Worm (Caenorhabditis elegans) whole organism, mixed stage, embryonic: ENCODE measurements around the gene eef-1G.

Experiments
- M03D4.4 ChIP-seq: sonication (generic microtip); optimal IDR thresholded peaks from 2 replicates; lab custom pipeline; 2017; ENCODE audit warnings: mild to moderate bottlenecking, missing genetic modification characterization, missing compliant biosample characterization
- bed-3 ChIP-seq: fragments of 200-800 bp; sonication (Bioruptor generic); optimal IDR thresholded peaks from 3 replicates; lab custom pipeline; 2018; ENCODE audit warnings: mild to moderate bottlenecking, missing genetic modification characterization, moderate library complexity, missing compliant biosample characterization
- ceh-39 ChIP-seq: fragments of 150-350 bp; optimal IDR thresholded peaks from 2 replicates; lab custom pipeline; 2014; ENCODE audit warnings: missing biosample characterization, missing genetic modification characterization
- ceh-43 ChIP-seq: fragments of 200-800 bp; sonication (Bioruptor generic); optimal IDR thresholded peaks from 2 replicates; lab custom pipeline; 2018; ENCODE audit warnings: mild to moderate bottlenecking, missing genetic modification characterization, moderate library complexity, missing compliant biosample characterization
- ceh-83 ChIP-seq: fragments of 200-800 bp; sonication (Bioruptor generic); optimal IDR thresholded peaks from 2 replicates; lab custom pipeline; 2018; ENCODE audit warnings: mild to moderate bottlenecking, missing genetic modification characterization, missing compliant biosample characterization
- ces-1 ChIP-seq: fragments of 150-350 bp; optimal IDR thresholded peaks from 2 replicates; lab custom pipeline; 2014; ENCODE audit warnings: missing biosample characterization, missing genetic modification reagents, missing genetic modification characterization
- cnd-1 ChIP-seq: fragments of 200-800 bp; sonication (Bioruptor generic); optimal IDR thresholded peaks from 2 replicates; lab custom pipeline; 2018; ENCODE audit warnings: mild to moderate bottlenecking, missing genetic modification characterization, missing compliant biosample characterization
- elt-1 ChIP-seq: sonication (generic microtip); optimal IDR thresholded peaks from 2 replicates; lab custom pipeline; 2017; ENCODE audit warnings: missing genetic modification characterization, mild to moderate bottlenecking, missing compliant biosample characterization, antibody characterized with exemption, moderate library complexity, borderline replicate concordance; ENCODE audit not compliant: insufficient read depth
- elt-3 ChIP-seq: fragments of 150-350 bp; optimal IDR thresholded peaks from 2 replicates; lab custom pipeline; 2014; ENCODE audit warnings: missing biosample characterization, missing genetic modification characterization
- flh-1 ChIP-seq: fragments of 200-800 bp; sonication (Bioruptor generic); optimal IDR thresholded peaks from 2 replicates; lab custom pipeline; 2018; ENCODE audit warnings: mild to moderate bottlenecking, missing genetic modification characterization, moderate library complexity, missing compliant biosample characterization
- ham-2 ChIP-seq: fragments of 200-800 bp; sonication (Bioruptor generic); optimal IDR thresholded peaks from 2 replicates; lab custom pipeline; 2018; ENCODE audit warnings: mild to moderate bottlenecking, missing genetic modification characterization, missing compliant biosample characterization
- hlh-1 ChIP-seq: fragments of 150-350 bp; optimal IDR thresholded peaks from 2 replicates; lab custom pipeline; 2014; ENCODE audit warnings: missing biosample characterization, missing genetic modification reagents, missing genetic modification characterization
- mab-5 ChIP-seq: fragments of 150-350 bp; optimal IDR thresholded peaks from 2 replicates; lab custom pipeline; 2014; ENCODE audit warnings: missing biosample characterization, missing genetic modification characterization
- mep-1 ChIP-seq: fragments of 150-350 bp; optimal IDR thresholded peaks from 2 replicates; lab custom pipeline; 2017; ENCODE audit warnings: missing biosample characterization, missing genetic modification reagents, missing genetic modification characterization, inconsistent platforms
- mls-2 ChIP-seq: sonication (generic microtip); optimal IDR thresholded peaks from 2 replicates; lab custom pipeline; 2016; ENCODE audit warnings: mild to moderate bottlenecking, missing genetic modification characterization, moderate library complexity, missing compliant biosample characterization
- nhr-2 ChIP-seq: fragments of 150-350 bp; optimal IDR thresholded peaks from 2 replicates; lab custom pipeline; 2014; ENCODE audit warnings: missing biosample characterization, missing genetic modification characterization
- nhr-237 ChIP-seq: fragments of 150-350 bp; optimal IDR thresholded peaks from 2 replicates; lab custom pipeline; 2014; ENCODE audit warnings: missing biosample characterization, missing genetic modification characterization
- nhr-76 ChIP-seq: sonication (generic microtip); optimal IDR thresholded peaks from 2 replicates; lab custom pipeline; 2017; ENCODE audit warnings: missing biosample characterization, missing genetic modification characterization
- pha-4 ChIP-seq: fragments of 150-350 bp; optimal IDR thresholded peaks from 2 replicates; lab custom pipeline; 2018; ENCODE audit warnings: missing biosample characterization, missing genetic modification reagents, missing genetic modification characterization
- snpc-4 ChIP-seq: fragments of 150-350 bp; optimal IDR thresholded peaks from 2 replicates; lab custom pipeline; 2014; ENCODE audit warnings: missing biosample characterization, missing genetic modification characterization
- tbx-8 ChIP-seq: fragments of 200-800 bp; sonication (Bioruptor generic); optimal IDR thresholded peaks from 2 replicates; lab custom pipeline; 2018; ENCODE audit warnings: mild to moderate bottlenecking, missing genetic modification characterization, moderate library complexity, missing compliant biosample characterization
- unc-120 ChIP-seq: sonication (generic microtip); optimal IDR thresholded peaks from 2 replicates; lab custom pipeline; 2017; ENCODE audit warnings: missing genetic modification characterization, missing compliant biosample characterization; ENCODE audit not compliant: poor library complexity, severe bottlenecking
- unc-62 ChIP-seq: fragments of 150-350 bp; optimal IDR thresholded peaks from 2 replicates; lab custom pipeline; 2014; ENCODE audit warnings: missing biosample characterization, missing genetic modification reagents, missing genetic modification characterization
- ztf-11 ChIP-seq: fragments of 150-350 bp; optimal IDR thresholded peaks from 2 replicates; lab custom pipeline; 2014; ENCODE audit warnings: missing biosample characterization, missing genetic modification characterization

eef-1G gene

ce11 chrV:11012419-11012818, 46.9 kb downstream of the eef-1G start, which contains the start of gene C13G3.1:
TSS of gene C13G3.1 (minus strand) at chrV:11012465.
- no peak for TF ChIP-seq mab-5 (tag; lab: Kevin White, UChicago)
- no peak for TF ChIP-seq elt-3
- TF ChIP-seq ceh-39 (tag; lab: Kevin White, UChicago) = no peak
- TF ChIP-seq ztf-11 (tag; lab: Kevin White, UChicago) = no peak
- no peak for TF ChIP-seq unc-120 (tag; lab: Kevin White, UChicago)
- TF ChIP-seq mep-1 (tag; lab: Kevin White, UChicago) = no peak

- TF ChIP-seq nhr-237 (tag; lab: Kevin White, UChicago) (no peak), pha-4 (tag; lab: Kevin White, UChicago) (no peak), nhr-76 (no peak), tbx-8 (GFP tag; lab: Kevin White, UChicago) (no peak), nhr-2 (tag; lab: Kevin White, UChicago) (no peak)
These were observed 47.7 kb downstream of the eef-1G start for ce11 chrV:11013179-11013578.

- TF ChIP-seq elt-3 = no peak
- TF ChIP-seq flh-1 (GFP tag; lab: Kevin White, UChicago) = no peak
- no peak for TF ChIP-seq ces-1
- TF ChIP-seq nhr-237 (tag; lab: Kevin White, UChicago) = no peak
- no peak for TF ChIP-seq ceh-83 (GFP tag; lab: Kevin White, UChicago)
- no peak for TF ChIP-seq cnd-1 (tag; lab: Kevin White, UChicago)
- no peak for TF ChIP-seq M03D4.4
- TF ChIP-seq elt-1 (tag; lab: Kevin White, UChicago) = no peak
- no peak for TF ChIP-seq pha-4 (tag; lab: Kevin White, UChicago)
- no peak for TF ChIP-seq hlh-1
These were observed 49.2 kb downstream of the eef-1G start for ce11 chrV:11014758-11015157.

- TF ChIP-seq elt-3 (no peak), mep-1 (tag; lab: Kevin White, UChicago) (no peak), ham-2 (no peak), nhr-2 (tag; lab: Kevin White, UChicago) (no peak), nhr-237 (tag; lab: Kevin White, UChicago) (no peak), unc-62 (GFP tag; lab: Kevin White, UChicago) (no peak), mls-2 (no peak), flh-1 (GFP tag; lab: Kevin White, UChicago) (no peak), mab-5 (tag; lab: Kevin White, UChicago) (no peak), ces-1 (no peak), pha-4 (tag; lab: Kevin White, UChicago) (no peak), snpc-4 (tag; lab: Kevin White, UChicago) (no peak), cnd-1 (tag; lab: Kevin White, UChicago) (no peak), unc-120 (tag; lab: Kevin White, UChicago) (no peak), ceh-39 (tag; lab: Kevin White, UChicago) (no peak), elt-1 (tag; lab: Kevin White, UChicago) (no peak), hlh-1 (no peak), bed-3 (no peak), ceh-43 (no peak)
These were observed 51.5 kb downstream of the eef-1G start for ce11 chrV:11016846-11017553.
